Worm (Caenorhabditis elegans) whole organism, L1 larva: ENCODE data around the gene srh-55.
A peak's percentile ranks its signal among the peaks of the same experiment; 100 is the strongest.

ENCODE experiments used
- C34B4.2 ChIP-seq: sonication (generic microtip); optimal IDR thresholded peaks from 2 replicates; lab custom pipeline; 2017; ENCODE audit warnings: mild to moderate bottlenecking, missing genetic modification characterization, missing compliant biosample characterization
- Y116A8C.19 ChIP-seq: sonication (generic microtip); optimal IDR thresholded peaks from 2 replicates; lab custom pipeline; 2016; ENCODE audit warnings: missing compliant biosample characterization, missing genetic modification characterization, borderline replicate concordance
- aha-1 ChIP-seq: fragments of 150-350 bp; optimal IDR thresholded peaks from 2 replicates; lab custom pipeline; 2014; ENCODE audit warnings: missing biosample characterization, missing genetic modification characterization
- aly-2 ChIP-seq: fragments of 150-350 bp; optimal IDR thresholded peaks from 2 replicates; lab custom pipeline; 2014; ENCODE audit warnings: missing biosample characterization, missing genetic modification characterization
- ama-1 ChIP-seq: fragments of 150-350 bp; optimal IDR thresholded peaks from 2 replicates; lab custom pipeline; 2014
- ces-1 ChIP-seq: fragments of 150-350 bp; optimal IDR thresholded peaks from 2 replicates; lab custom pipeline; 2014; ENCODE audit warnings: missing biosample characterization, missing genetic modification reagents, missing genetic modification characterization
- dpl-1 ChIP-seq, 3 experiments: fragments of 150-350 bp in 2 of 3; sonication (generic microtip) in 1 of 3; optimal IDR thresholded peaks; 2 replicates each; lab custom pipeline; 2014 to 2017; ENCODE audit warnings: missing biosample characterization in 3 of 3, missing genetic modification characterization in 3 of 3, missing genetic modification reagents in 3 of 3
- efl-1 ChIP-seq, 4 experiments: fragments of 150-350 bp; optimal IDR thresholded peaks in 3 of 4; peaks in 1 of 4; 1 replicate in 1 of 4; 2 replicates in 3 of 4; lab custom pipeline; 2014; ENCODE audit warnings: missing biosample characterization in 2 of 4, missing genetic modification characterization in 2 of 4, missing genetic modification reagents in 2 of 4
- egl-13 ChIP-seq: sonication (generic microtip); optimal IDR thresholded peaks from 2 replicates; lab custom pipeline; 2016; ENCODE audit warnings: missing genotype, missing genetic modification reagents, missing genetic modification characterization, missing compliant biosample characterization
- elt-2 ChIP-seq: sonication (generic microtip); optimal IDR thresholded peaks from 2 replicates; lab custom pipeline; 2016; ENCODE audit warnings: missing genetic modification characterization, mild to moderate bottlenecking, inconsistent platforms, missing compliant biosample characterization, missing genetic modification reagents
- elt-3 ChIP-seq, 6 experiments: fragments of 150-350 bp in 1 of 6; sonication (generic microtip); optimal IDR thresholded peaks; 2 replicates each; lab custom pipeline; 2017 to 2018; ENCODE audit warnings: missing biosample characterization in 6 of 6, missing genetic modification characterization in 6 of 6, inconsistent platforms in 1 of 6
- fkh-8 ChIP-seq: sonication (generic microtip); optimal IDR thresholded peaks from 2 replicates; lab custom pipeline; 2016; ENCODE audit warnings: mild to moderate bottlenecking, missing genetic modification characterization, missing compliant biosample characterization
- grh-1 ChIP-seq: fragments of 200-800 bp; sonication (Bioruptor generic); IDR thresholded peaks from 2 replicates; pipeline ENCODE4 v1.3.6; 2022; ENCODE audit warnings: missing genetic modification reagents, missing genetic modification characterization, missing compliant biosample characterization
- hpl-2 ChIP-seq: fragments of 150-350 bp; optimal IDR thresholded peaks from 2 replicates; lab custom pipeline; 2014; ENCODE audit warnings: missing biosample characterization, missing genetic modification reagents, missing genetic modification characterization
- isw-1 ChIP-seq: fragments of 200-800 bp; sonication (Bioruptor generic); IDR thresholded peaks from 2 replicates; pipeline ENCODE4 v1.3.6; 2022; ENCODE audit warnings: missing genetic modification characterization, missing compliant biosample characterization
- lin-14 ChIP-seq: fragments of 200-800 bp; sonication (Bioruptor generic); optimal IDR thresholded peaks from 2 replicates; lab custom pipeline; 2018; ENCODE audit warnings: mild to moderate bottlenecking, missing genetic modification characterization, moderate library complexity, missing compliant biosample characterization
- lin-15B ChIP-seq: fragments of 150-350 bp; sonication (generic microtip); optimal IDR thresholded peaks from 3 replicates; lab custom pipeline; 2014; ENCODE audit warnings: missing biosample characterization, missing genetic modification characterization
- lin-35 ChIP-seq, 2 experiments: fragments of 150-350 bp; optimal IDR thresholded peaks; 2 replicates each; lab custom pipeline; 2014; ENCODE audit warnings: missing biosample characterization in 2 of 2, missing genetic modification characterization in 2 of 2, missing genetic modification reagents in 2 of 2
- mdl-1 ChIP-seq, 2 experiments: fragments of 150-350 bp; optimal IDR thresholded peaks; 2 replicates each; lab custom pipeline; 2014 to 2017; ENCODE audit warnings: missing biosample characterization in 2 of 2, missing genetic modification characterization in 2 of 2, inconsistent platforms in 1 of 2
- mef-2 ChIP-seq: fragments of 150-350 bp; optimal IDR thresholded peaks from 2 replicates; lab custom pipeline; 2014; ENCODE audit warnings: missing biosample characterization, missing genetic modification characterization
- mep-1 ChIP-seq: fragments of 150-350 bp; optimal IDR thresholded peaks from 2 replicates; lab custom pipeline; 2014; ENCODE audit warnings: missing biosample characterization, missing genetic modification characterization
- nhr-12 ChIP-seq: sonication (generic microtip); optimal IDR thresholded peaks from 2 replicates; lab custom pipeline; 2017; ENCODE audit warnings: missing biosample characterization, missing genetic modification characterization
- nhr-19 ChIP-seq: fragments of 200-800 bp; sonication (Bioruptor generic); conservative IDR thresholded peaks from 2 replicates; pipeline ENCODE4 v1.3.6; 2022; ENCODE audit warnings: missing genetic modification characterization, missing compliant biosample characterization
- nhr-20 ChIP-seq: sonication (generic microtip); optimal IDR thresholded peaks from 2 replicates; lab custom pipeline; 2016; ENCODE audit warnings: mild to moderate bottlenecking, missing genetic modification characterization, missing compliant biosample characterization
- nhr-237 ChIP-seq: fragments of 150-350 bp; optimal IDR thresholded peaks from 2 replicates; lab custom pipeline; 2014; ENCODE audit warnings: missing biosample characterization, missing genetic modification characterization
- nhr-28 ChIP-seq: fragments of 150-350 bp; optimal IDR thresholded peaks from 2 replicates; lab custom pipeline; 2014; ENCODE audit warnings: missing biosample characterization, missing genetic modification characterization
- nhr-76 ChIP-seq: sonication (generic microtip); optimal IDR thresholded peaks from 2 replicates; lab custom pipeline; 2017; ENCODE audit warnings: missing biosample characterization, missing genetic modification characterization
- nhr-85 ChIP-seq: sonication (generic microtip); peaks from one replicate; lab custom pipeline; 2016; ENCODE audit warnings: missing genetic modification characterization, inconsistent platforms, missing compliant biosample characterization
- nhr-90 ChIP-seq: sonication (generic microtip); optimal IDR thresholded peaks from 2 replicates; lab custom pipeline; 2016; ENCODE audit warnings: mild to moderate bottlenecking, missing genetic modification characterization, missing compliant biosample characterization; ENCODE audit not compliant: poor library complexity
- pag-3 ChIP-seq: sonication (generic microtip); optimal IDR thresholded peaks from 2 replicates; lab custom pipeline; 2017; ENCODE audit warnings: missing genetic modification characterization, mild to moderate bottlenecking, missing compliant biosample characterization, antibody characterized with exemption, borderline replicate concordance; ENCODE audit not compliant: insufficient read depth
- pax-3 ChIP-seq: fragments of 200-800 bp; sonication (Bioruptor generic); optimal IDR thresholded peaks from 2 replicates; lab custom pipeline; 2018; ENCODE audit warnings: mild to moderate bottlenecking, missing genetic modification characterization, moderate library complexity, missing compliant biosample characterization
- skn-1 ChIP-seq: fragments of 150-350 bp; optimal IDR thresholded peaks from 2 replicates; lab custom pipeline; 2014; ENCODE audit warnings: missing biosample characterization, missing genetic modification characterization
- snpc-4 ChIP-seq: fragments of 150-350 bp; optimal IDR thresholded peaks from 2 replicates; lab custom pipeline; 2014; ENCODE audit warnings: missing biosample characterization, missing genetic modification characterization
- snu-23 ChIP-seq: sonication (generic microtip); optimal IDR thresholded peaks from 2 replicates; lab custom pipeline; 2016; ENCODE audit warnings: missing genetic modification characterization, missing compliant biosample characterization
- sup-37 ChIP-seq: fragments of 200-800 bp; sonication (Bioruptor generic); optimal IDR thresholded peaks from 2 replicates; lab custom pipeline; 2018; ENCODE audit warnings: mild to moderate bottlenecking, missing genetic modification characterization, missing compliant biosample characterization
- swsn-7 ChIP-seq: sonication (generic microtip); optimal IDR thresholded peaks from 2 replicates; lab custom pipeline; 2016; ENCODE audit warnings: missing genetic modification characterization, missing compliant biosample characterization
- tbx-2 ChIP-seq: sonication (generic microtip); optimal IDR thresholded peaks from 2 replicates; lab custom pipeline; 2016; ENCODE audit warnings: missing genetic modification characterization, missing compliant biosample characterization
- tlp-1 ChIP-seq: fragments of 150-350 bp; optimal IDR thresholded peaks from 2 replicates; lab custom pipeline; 2014; ENCODE audit warnings: missing biosample characterization, missing genetic modification characterization
- unc-130 ChIP-seq: fragments of 150-350 bp; optimal IDR thresholded peaks from 2 replicates; lab custom pipeline; 2017; ENCODE audit warnings: missing biosample characterization, missing genetic modification characterization, inconsistent platforms
- unc-62 ChIP-seq: fragments of 150-350 bp; optimal IDR thresholded peaks from 2 replicates; lab custom pipeline; 2014; ENCODE audit warnings: missing biosample characterization, missing genetic modification reagents, missing genetic modification characterization
- unc-86 ChIP-seq: sonication (generic microtip); optimal IDR thresholded peaks from 2 replicates; lab custom pipeline; 2016; ENCODE audit warnings: missing genetic modification characterization, missing compliant biosample characterization
- unc-98 ChIP-seq: fragments of 200-800 bp; sonication (Bioruptor generic); IDR thresholded peaks from 2 replicates; pipeline ENCODE4 v1.3.6; 2022; ENCODE audit warnings: missing genetic modification characterization, missing compliant biosample characterization
- vab-15 ChIP-seq: sonication (generic microtip); optimal IDR thresholded peaks from 2 replicates; lab custom pipeline; 2017; ENCODE audit warnings: missing genotype, mild to moderate bottlenecking, missing genetic modification characterization, missing compliant biosample characterization
- xbp-1 ChIP-seq: sonication (generic microtip); optimal IDR thresholded peaks from 2 replicates; lab custom pipeline; 2016; ENCODE audit warnings: missing genetic modification characterization, missing compliant biosample characterization
- zip-4 ChIP-seq: fragments of 200-800 bp; sonication (Bioruptor generic); optimal IDR thresholded peaks from 2 replicates; lab custom pipeline; 2018; ENCODE audit warnings: mild to moderate bottlenecking, missing genetic modification characterization, moderate library complexity, missing compliant biosample characterization

Gene srh-55

ce11 chrV:15186259-15186927, 33.0 kb downstream of the srh-55 start, which contains the start of gene Y75B12B.3:
TSS of gene Y75B12B.3 (minus strand) at chrV:15186279.
- no peak for TF ChIP-seq pag-3 (tag; lab: Kevin White, UChicago)
- no peak for TF ChIP-seq elt-3 (tag; optimal IDR thresholded peaks at IDR 0.05; lab: Kevin White, UChicago)
- peak; percentile 48 for TF ChIP-seq aly-2 (tag; lab: Kevin White, UChicago)
- TF ChIP-seq nhr-85 (tag; lab: Kevin White, UChicago) = peak; percentile 51
- TF ChIP-seq pax-3 (tag; lab: Kevin White, UChicago) = peak; percentile 26
- TF ChIP-seq ama-1 (lab: Kevin White, UChicago) = peak; percentile 93
- 0 out of 2 replicates have a peak, but pooled peaks have one; percentile 15 for TF ChIP-seq grh-1 (GFP tag; lab: Robert Waterston, UW)
- TF ChIP-seq efl-1 (optimal IDR thresholded peaks at IDR 0.05; lab: Kevin White, UChicago) = no peak
- TF ChIP-seq efl-1 (GFP tag; optimal IDR thresholded peaks at IDR 0.05 in 1 of 2; lab: Kevin White, UChicago) = peak in 1 of 2 experiments; percentile 58
- no peak for TF ChIP-seq snpc-4 (tag; lab: Kevin White, UChicago)
- TF ChIP-seq, all 84 proteins: peak for 6

ce11 chrV:15187083-15188057, 34.0 kb downstream of the srh-55 start, which contains the start of the genes cyn-7 and bath-36:
TSS of gene cyn-7 (minus strand) at chrV:15187378.
TSS of gene bath-36 (plus strand) at chrV:15187888.
- TF ChIP-seq fkh-8 (tag; lab: Kevin White, UChicago) = peak; percentile 86
- TF ChIP-seq nhr-19 (GFP tag; lab: Robert Waterston, UW) = peak; percentile 87
- TF ChIP-seq nhr-20 (tag; lab: Kevin White, UChicago) = peak; percentile 92
- peak; percentile 58 for TF ChIP-seq lin-15B (tag; lab: Kevin White, UChicago)
- TF ChIP-seq tlp-1 (tag; lab: Kevin White, UChicago) = no peak
- peak; percentile 85 for TF ChIP-seq mep-1
- TF ChIP-seq skn-1 (tag; lab: Kevin White, UChicago) = peak; percentile 55
- peak; percentile 42 for TF ChIP-seq zip-4 (GFP tag; lab: Kevin White, UChicago)
- peak; percentile 83 to 84 for TF ChIP-seq lin-35 (GFP tag; optimal IDR thresholded peaks at IDR 0.05; lab: Kevin White, UChicago)
- no peak for TF ChIP-seq nhr-76 (tag; lab: Kevin White, UChicago)
- no peak for TF ChIP-seq aha-1 (tag; lab: Kevin White, UChicago)
- TF ChIP-seq C34B4.2 (tag; lab: Kevin White, UChicago) = no peak
- peak; percentile 74 to 83 (median 82) for TF ChIP-seq dpl-1 (GFP tag; optimal IDR thresholded peaks at IDR 0.05; lab: Kevin White, UChicago)
- TF ChIP-seq ama-1 (lab: Kevin White, UChicago) = no peak
- TF ChIP-seq nhr-237 (tag; lab: Kevin White, UChicago) = no peak
- TF ChIP-seq unc-62 = no peak
- TF ChIP-seq lin-14 (GFP tag; lab: Kevin White, UChicago) = peak; percentile 93
- peak; percentile 40 for TF ChIP-seq snpc-4 (tag; lab: Kevin White, UChicago)
- peak; percentile 83 for TF ChIP-seq tbx-2 (tag; lab: Kevin White, UChicago)
- peak; percentile 67 for TF ChIP-seq isw-1 (GFP tag; lab: Robert Waterston, UW)
- no peak for TF ChIP-seq nhr-12 (tag; lab: Kevin White, UChicago)
- TF ChIP-seq nhr-28 (tag; lab: Kevin White, UChicago) = no peak
- TF ChIP-seq snu-23 (GFP tag; lab: Kevin White, UChicago) = peak; percentile 94
- TF ChIP-seq mdl-1 (tag; optimal IDR thresholded peaks at IDR 0.05; lab: Kevin White, UChicago) = peak in 1 of 2 experiments; percentile 71
- peak; percentile 1 for TF ChIP-seq mef-2 (tag; lab: Kevin White, UChicago)
- TF ChIP-seq nhr-90 (tag; lab: Kevin White, UChicago) = peak; percentile 87
- peak; percentile 75 to 84 for TF ChIP-seq efl-1 (optimal IDR thresholded peaks at IDR 0.05; lab: Kevin White, UChicago)
- peak; percentile 82 to 98 for TF ChIP-seq efl-1 (GFP tag; optimal IDR thresholded peaks at IDR 0.05 in 1 of 2; lab: Kevin White, UChicago)
- TF ChIP-seq vab-15 = no peak
- peak; percentile 74 for TF ChIP-seq elt-2
- TF ChIP-seq xbp-1 (tag; lab: Kevin White, UChicago) = peak; percentile 86
- no peak for TF ChIP-seq hpl-2 (GFP tag; lab: Kevin White, UChicago)
- TF ChIP-seq egl-13 (tag; lab: Kevin White, UChicago) = peak; percentile 75
- no peak for TF ChIP-seq unc-98 (GFP tag; lab: Robert Waterston, UW)
- peak; percentile 62 for TF ChIP-seq unc-130 (tag; lab: Kevin White, UChicago)
- peak; percentile 18 for TF ChIP-seq pag-3 (tag; lab: Kevin White, UChicago)
- peak; percentile 90 for TF ChIP-seq swsn-7 (tag; lab: Kevin White, UChicago)
- TF ChIP-seq ces-1 = no peak
- TF ChIP-seq unc-86 (tag; lab: Kevin White, UChicago) = peak; percentile 63
- no peak for TF ChIP-seq Y116A8C.19 (tag; lab: Kevin White, UChicago)
- no peak for TF ChIP-seq sup-37
